Worm (Caenorhabditis elegans): Measurements from ENCODE around the gene ZK1307.1.

- TF ChIP-seq ama-1 (optimal IDR thresholded peaks at IDR 0.05) (no peak), ceh-13 (GFP tag; optimal IDR thresholded peaks at IDR 0.05) (no peak), F13C5.2 (tag; optimal IDR thresholded peaks at IDR 0.05) (no peak), flt-1 (GFP tag; IDR thresholded peaks at IDR 0.05) (no peak), ceh-36 (tag; optimal IDR thresholded peaks at IDR 0.05) (no peak), hmbx-1 (tag; optimal IDR thresholded peaks at IDR 0.05) (no peak), hmg-4 (GFP tag; optimal IDR thresholded peaks at IDR 0.05) (no peak), aly-1 (tag; optimal IDR thresholded peaks at IDR 0.05) (no peak), tbx-37 (GFP tag; conservative IDR thresholded peaks at IDR 0.05) (no peak)
Observed at ce11 chrII:9691839-9692238, 36.5 kb upstream of the ZK1307.1 start, which contains the start of gene nlp-11.
